Fruit fly (Drosophila melanogaster) whole organism, embryonic: ENCODE data around the gene CG6766.

Source experiments
- BtbVII ChIP-seq: fragments of 200-800 bp; sonication (Bioruptor generic); optimal IDR thresholded peaks from 3 replicates; lab custom pipeline; 2017; ENCODE audit warnings: missing biosample characterization, mild to moderate bottlenecking, missing genetic modification characterization
- Bteb2 ChIP-seq: fragments of 200-800 bp; sonication (Bioruptor generic); optimal IDR thresholded peaks from 2 replicates; lab custom pipeline; 2016; ENCODE audit warnings: missing biosample characterization, missing genetic modification characterization
- CG10267 ChIP-seq: fragments of 200-800 bp; sonication (Bioruptor generic); optimal IDR thresholded peaks from 2 replicates; lab custom pipeline; 2018; ENCODE audit warnings: missing biosample characterization, mild to moderate bottlenecking, missing genetic modification characterization, moderate library complexity
- CG10959 ChIP-seq: fragments of 200-800 bp; sonication (Bioruptor generic); IDR thresholded peaks from 2 replicates; pipeline ENCODE4 v1.3.6; 2022; ENCODE audit warnings: missing biosample characterization, missing genetic modification characterization
- CG11504 ChIP-seq: fragments of 200-800 bp; sonication (Bioruptor generic); optimal IDR thresholded peaks from 3 replicates; lab custom pipeline; 2019; ENCODE audit warnings: missing biosample characterization, mild to moderate bottlenecking, missing genetic modification characterization, moderate library complexity
- CG13624 ChIP-seq: fragments of 200-800 bp; sonication (Bioruptor generic); optimal IDR thresholded peaks from 2 replicates; lab custom pipeline; 2016; ENCODE audit warnings: missing biosample characterization, missing genetic modification characterization
- CG14710 ChIP-seq: fragments of 200-800 bp; sonication (Bioruptor generic); optimal IDR thresholded peaks from 3 replicates; lab custom pipeline; 2019; ENCODE audit warnings: missing biosample characterization, mild to moderate bottlenecking, missing genetic modification characterization, moderate library complexity
- CG17359 ChIP-seq: fragments of 200-800 bp; sonication (Bioruptor generic); optimal IDR thresholded peaks from 3 replicates; lab custom pipeline; 2018; ENCODE audit warnings: missing biosample characterization, mild to moderate bottlenecking, missing genetic modification characterization, moderate library complexity
- CG2199 ChIP-seq: fragments of 200-800 bp; sonication (Bioruptor generic); IDR thresholded peaks from 3 replicates; pipeline ENCODE4 v1.3.6; 2022; ENCODE audit warnings: missing biosample characterization, missing genetic modification characterization
- CG34422 ChIP-seq: fragments of 200-800 bp; sonication (Bioruptor generic); IDR thresholded peaks from 3 replicates; pipeline ENCODE4 v1.3.6; 2022; ENCODE audit warnings: missing biosample characterization, missing genetic modification characterization
- CG42726 ChIP-seq: fragments of 200-800 bp; sonication (Bioruptor generic); IDR thresholded peaks from 2 replicates; pipeline ENCODE4 v1.3.6; 2022; ENCODE audit warnings: missing biosample characterization, missing genetic modification characterization; ENCODE audit not compliant: partially characterized antibody
- CG4282 ChIP-seq: fragments of 200-800 bp; sonication (Bioruptor generic); optimal IDR thresholded peaks from 2 replicates; lab custom pipeline; 2016; ENCODE audit warnings: missing biosample characterization, missing genetic modification characterization
- CG4360 ChIP-seq: fragments of 200-800 bp; sonication (Bioruptor generic); IDR thresholded peaks from 2 replicates; pipeline ENCODE4 v1.3.6; 2022; ENCODE audit warnings: missing biosample characterization, missing genetic modification characterization
- CG6813 ChIP-seq: fragments of 200-800 bp; sonication (Bioruptor generic); optimal IDR thresholded peaks from 2 replicates; lab custom pipeline; 2017; ENCODE audit warnings: missing biosample characterization, missing genetic modification characterization, mild to moderate bottlenecking, moderate library complexity, missing genetic modification reagents
- CG7963 ChIP-seq: fragments of 200-800 bp; sonication (Bioruptor generic); IDR thresholded peaks from 3 replicates; pipeline ENCODE4 v1.3.6; 2022; ENCODE audit warnings: missing biosample characterization, missing genetic modification characterization; ENCODE audit not compliant: partially characterized antibody
- CG8089 ChIP-seq: fragments of 200-800 bp; sonication (Bioruptor generic); optimal IDR thresholded peaks from 3 replicates; lab custom pipeline; 2016; ENCODE audit warnings: missing biosample characterization, missing genetic modification characterization
- D ChIP-seq, 2 experiments: fragments of 200-800 bp in 1 of 2; fragments of >200 bp in 1 of 2; sonication (Bioruptor generic) in 1 of 2; optimal IDR thresholded peaks; 2 replicates in 1 of 2; 3 replicates in 1 of 2; lab custom pipeline; 2017; ENCODE audit warnings: mild to moderate bottlenecking in 1 of 2, missing biosample characterization in 1 of 2, missing genetic modification characterization in 1 of 2, missing genetic modification reagents in 1 of 2
- Deaf1 ChIP-seq: fragments of 200-800 bp; optimal IDR thresholded peaks from 3 replicates; lab custom pipeline; 2019; ENCODE audit warnings: missing biosample characterization, mild to moderate bottlenecking, missing genetic modification characterization, moderate library complexity
- Fer1 ChIP-seq: fragments of 200-800 bp; sonication (Bioruptor generic); optimal IDR thresholded peaks from 2 replicates; lab custom pipeline; 2017; ENCODE audit warnings: missing biosample characterization, mild to moderate bottlenecking, missing genetic modification characterization
- Gsc ChIP-seq: fragments of 200-800 bp; sonication (Bioruptor generic); IDR thresholded peaks from 2 replicates; pipeline ENCODE4 v1.3.6; 2022; ENCODE audit warnings: missing biosample characterization, missing genetic modification characterization
- HLHmδ ChIP-seq: fragments of 200-800 bp; sonication (Bioruptor generic); optimal IDR thresholded peaks from 2 replicates; lab custom pipeline; 2018; ENCODE audit warnings: missing biosample characterization, mild to moderate bottlenecking, missing genetic modification characterization, moderate library complexity
- Mad ChIP-seq: fragments of 200-800 bp; sonication (Bioruptor generic); optimal IDR thresholded peaks from 2 replicates; lab custom pipeline; 2016; ENCODE audit warnings: missing biosample characterization, missing genetic modification characterization
- Max ChIP-seq: fragments of 200-800 bp; sonication (Bioruptor generic); optimal IDR thresholded peaks from 2 replicates; lab custom pipeline; 2016; ENCODE audit warnings: missing biosample characterization, mild to moderate bottlenecking, missing genetic modification characterization
- Med ChIP-seq: fragments of 200-800 bp; sonication (Bioruptor generic); peaks from one replicate; lab custom pipeline; 2016; ENCODE audit warnings: missing biosample characterization, missing genetic modification characterization, mild to moderate bottlenecking, inconsistent platforms, moderate library complexity
- NFAT ChIP-seq: fragments of 200-800 bp; sonication (Bioruptor generic); IDR thresholded peaks from 2 replicates; pipeline ENCODE4 v1.3.6; 2022; ENCODE audit warnings: missing biosample characterization, missing genetic modification characterization
- Opbp ChIP-seq: fragments of 200-800 bp; sonication (Bioruptor generic); IDR thresholded peaks from 3 replicates; pipeline ENCODE4 v1.3.6; 2022; ENCODE audit warnings: missing biosample characterization, missing genetic modification characterization; ENCODE audit not compliant: partially characterized antibody
- Pdp1 ChIP-seq, 2 experiments: fragments of 200-800 bp; sonication (Bioruptor generic); optimal IDR thresholded peaks; 3 replicates each; lab custom pipeline; 2016; ENCODE audit warnings: missing biosample characterization in 2 of 2, missing genetic modification characterization in 2 of 2, mild to moderate bottlenecking in 1 of 2, moderate library complexity in 1 of 2
- Stat92E ChIP-seq, 3 experiments: fragments of >200 bp in 2 of 3; fragments of 200-800 bp in 1 of 3; sonication (Bioruptor generic) in 1 of 3; optimal IDR thresholded peaks; 2 replicates each; lab custom pipeline; 2017 to 2019; ENCODE audit warnings: missing biosample characterization in 3 of 3, missing genetic modification characterization in 3 of 3, mild to moderate bottlenecking in 1 of 3, moderate library complexity in 1 of 3
- ab ChIP-seq: fragments of 200-800 bp; sonication (Bioruptor generic); optimal IDR thresholded peaks from 2 replicates; lab custom pipeline; 2016; ENCODE audit warnings: missing biosample characterization, missing genetic modification characterization
- az2 ChIP-seq: fragments of 200-800 bp; sonication (Bioruptor generic); optimal IDR thresholded peaks from 3 replicates; lab custom pipeline; 2016; ENCODE audit warnings: missing biosample characterization, missing genetic modification characterization
- ewg ChIP-seq: fragments of 200-800 bp; sonication (Bioruptor generic); optimal IDR thresholded peaks from 3 replicates; lab custom pipeline; 2017; ENCODE audit warnings: mild to moderate bottlenecking, missing biosample characterization, missing genetic modification reagents, missing genetic modification characterization
- fu2 ChIP-seq: fragments of 200-800 bp; sonication (Bioruptor generic); optimal IDR thresholded peaks from 2 replicates; lab custom pipeline; 2016; ENCODE audit warnings: missing biosample characterization, missing genetic modification characterization
- gcm ChIP-seq: fragments of 200-800 bp; sonication (Bioruptor generic); optimal IDR thresholded peaks from 2 replicates; lab custom pipeline; 2019; ENCODE audit warnings: missing biosample characterization, mild to moderate bottlenecking, missing genetic modification characterization, moderate library complexity
- grau ChIP-seq: fragments of 200-800 bp; optimal IDR thresholded peaks from 3 replicates; lab custom pipeline; 2019; ENCODE audit warnings: missing biosample characterization, mild to moderate bottlenecking, missing genetic modification characterization, moderate library complexity
- gsb-n ChIP-seq: fragments of 200-800 bp; sonication (Bioruptor generic); optimal IDR thresholded peaks from 3 replicates; lab custom pipeline; 2018; ENCODE audit warnings: missing biosample characterization, mild to moderate bottlenecking, missing genetic modification characterization
- hb ChIP-seq: fragments of 200-800 bp; sonication (Bioruptor generic); IDR thresholded peaks from 3 replicates; pipeline ENCODE4 v1.3.6; 2022; ENCODE audit warnings: missing biosample characterization, missing genetic modification characterization; ENCODE audit not compliant: partially characterized antibody
- inv ChIP-seq: fragments of 200-800 bp; sonication (Bioruptor generic); IDR thresholded peaks from 2 replicates; pipeline ENCODE4 v1.3.6; 2022; ENCODE audit warnings: missing biosample characterization, missing genetic modification characterization; ENCODE audit not compliant: partially characterized antibody
- knrl ChIP-seq: fragments of 200-800 bp; sonication (Bioruptor generic); IDR thresholded peaks from 3 replicates; pipeline ENCODE4 v1.3.6; 2022; ENCODE audit warnings: missing biosample characterization, missing genetic modification characterization; ENCODE audit not compliant: partially characterized antibody
- nmo ChIP-seq: fragments of 200-800 bp; sonication (Bioruptor generic); optimal IDR thresholded peaks from 2 replicates; lab custom pipeline; 2018; ENCODE audit warnings: missing biosample characterization, mild to moderate bottlenecking, missing genetic modification characterization, moderate library complexity
- pan ChIP-seq, 4 experiments: fragments of >200 bp in 3 of 4; fragments of 200-800 bp in 1 of 4; sonication (Bioruptor generic) in 1 of 4; optimal IDR thresholded peaks in 3 of 4; IDR thresholded peaks in 1 of 4; 2 replicates each; pipeline versions ENCODE4 v1.3.6 to Lab custom; 2017 to 2022; ENCODE audit warnings: missing biosample characterization in 2 of 4, missing genetic modification characterization in 2 of 4, mixed read lengths in 1 of 4
- sd ChIP-seq: fragments of 200-800 bp; sonication (Bioruptor generic); optimal IDR thresholded peaks from 3 replicates; lab custom pipeline; 2018; ENCODE audit warnings: missing biosample characterization, mild to moderate bottlenecking, missing genetic modification characterization, moderate library complexity
- sisA ChIP-seq: fragments of 200-800 bp; sonication (Bioruptor generic); IDR thresholded peaks from 2 replicates; pipeline ENCODE4 v1.3.6; 2022; ENCODE audit warnings: missing biosample characterization, missing genetic modification characterization
- sqz ChIP-seq: fragments of 200-800 bp; sonication (Bioruptor generic); optimal IDR thresholded peaks from 3 replicates; lab custom pipeline; 2018; ENCODE audit warnings: missing biosample characterization, mild to moderate bottlenecking, missing genetic modification characterization
- sr ChIP-seq: fragments of 200-800 bp; sonication (Bioruptor generic); IDR thresholded peaks from 3 replicates; pipeline ENCODE4 v1.3.6; 2022; ENCODE audit warnings: missing biosample characterization, missing genetic modification characterization
- tin ChIP-seq: fragments of 200-800 bp; sonication (Bioruptor generic); optimal IDR thresholded peaks from 3 replicates; lab custom pipeline; 2016; ENCODE audit warnings: missing biosample characterization, missing genetic modification characterization
- ttk ChIP-seq: fragments of 200-800 bp; sonication (Bioruptor generic); IDR thresholded peaks from 2 replicates; pipeline ENCODE4 v2.1.2; 2022; ENCODE audit warnings: missing biosample characterization, missing genetic modification characterization
- unc-4 ChIP-seq: fragments of 200-800 bp; sonication (Bioruptor generic); IDR thresholded peaks from 2 replicates; pipeline ENCODE4 v1.3.6; 2022; ENCODE audit warnings: missing biosample characterization, missing genetic modification characterization; ENCODE audit not compliant: partially characterized antibody

Gene CG6766

dm6 chr2L:12055837-12056388 is 15.4 kb upstream of the CG6766 start, which contains the start of the genes JhI-21, RpL7-like and CG34164 (continued):
- TF ChIP-seq fu2 (no peak), nmo (peak; percentile 21), Med (peak; percentile 71), Fer1 (GFP tag; lab: Kevin White, UChicago) (no peak), grau (no peak), gsb-n (tag; lab: Kevin White, UChicago) (no peak), inv (GFP tag; lab: Robert Waterston, UW) (peak; percentile 30; the same call in 1 of the 2 replicates), HLHmδ (peak; percentile 12), CG10959 (GFP tag; lab: Robert Waterston, UW) (no peak), sr (GFP tag; lab: Robert Waterston, UW) (no peak), CG14710 (tag; lab: Kevin White, UChicago) (peak; percentile 61), knrl (GFP tag; lab: Robert Waterston, UW) (peak; percentile 62), CG4282 (GFP tag; lab: Kevin White, UChicago) (no peak), Gsc (GFP tag; lab: Robert Waterston, UW) (no peak), Deaf1 (tag; lab: Kevin White, UChicago) (no peak), ewg (GFP tag; lab: Kevin White, UChicago) (peak; percentile 33), CG7963 (GFP tag; lab: Robert Waterston, UW) (peak; percentile 60; the same call in 2 of the 3 replicates), CG13624 (GFP tag; lab: Kevin White, UChicago) (no peak), az2 (GFP tag; lab: Kevin White, UChicago) (no peak), ttk (peak; percentile 58; the same call in 1 of the 2 replicates), Max (GFP tag; lab: Kevin White, UChicago) (peak; percentile 82), CG8089 (no peak), CG17359 (tag; lab: Kevin White, UChicago) (peak; percentile 18), CG6813 (GFP tag; lab: Kevin White, UChicago) (no peak), ab (GFP tag; lab: Kevin White, UChicago) (no peak), CG11504 (tag; lab: Kevin White, UChicago) (no peak), Stat92E (GFP tag; optimal IDR thresholded peaks at IDR 0.05; lab: Kevin White, UChicago) (peak in 1 of 3 experiments; percentile 64), CG4360 (GFP tag; lab: Robert Waterston, UW) (peak; percentile 38; the same call in 1 of the 2 replicates), sd (tag; lab: Kevin White, UChicago) (peak; percentile 49), CG34422 (GFP tag; lab: Robert Waterston, UW) (peak; percentile 78; the same call in 2 of the 3 replicates), sqz (peak; percentile 94), pan (optimal IDR thresholded peaks at IDR 0.05; lab: Kevin White, UChicago) (no peak), pan (GFP tag; optimal IDR thresholded peaks at IDR 0.05 in 1 of 2, IDR thresholded peaks at IDR 0.05 in 1 of 2) (no peak), CG10267 (tag; lab: Kevin White, UChicago) (peak; percentile 65), NFAT (GFP tag; lab: Robert Waterston, UW) (no peak), gcm (GFP tag; lab: Kevin White, UChicago) (peak; percentile 24), Opbp (GFP tag; lab: Robert Waterston, UW) (peak; percentile 64; the same call in 1 of the 3 replicates), Bteb2 (peak; percentile 13), tin (GFP tag; lab: Kevin White, UChicago) (no peak), Pdp1 (GFP tag; optimal IDR thresholded peaks at IDR 0.05; lab: Kevin White, UChicago) (peak in 1 of 2 experiments; percentile 51), hb (GFP tag; lab: Robert Waterston, UW) (no peak), D (optimal IDR thresholded peaks at IDR 0.05; lab: Kevin White, UChicago) (no peak), D (GFP tag; optimal IDR thresholded peaks at IDR 0.05; lab: Kevin White, UChicago) (no peak), CG2199 (peak; percentile 66; the same call in 1 of the 3 replicates), CG42726 (peak; percentile 49; the same call in 1 of the 2 replicates), sisA (GFP tag; lab: Robert Waterston, UW) (no peak), Mad (no peak), BtbVII (no peak), unc-4 (peak; percentile 73; the same call in 1 of the 2 replicates)
